Fruit fly (Drosophila melanogaster) whole organism, embryonic: Measurements from ENCODE around the gene CG31076.

Experiments used
- Atf3 ChIP-seq: fragments of 200-800 bp; sonication (Bioruptor generic); optimal IDR thresholded peaks from 3 replicates; lab custom pipeline; 2016; ENCODE audit warnings: missing biosample characterization, missing genetic modification characterization
- Bgb ChIP-seq: fragments of 200-800 bp; sonication (Bioruptor generic); IDR thresholded peaks from 2 replicates; pipeline ENCODE4 v1.3.6; 2022; ENCODE audit warnings: missing biosample characterization, missing genetic modification characterization; ENCODE audit not compliant: partially characterized antibody
- CG10147 ChIP-seq: fragments of 200-800 bp; sonication (Bioruptor generic); optimal IDR thresholded peaks from 2 replicates; lab custom pipeline; 2019; ENCODE audit warnings: missing biosample characterization, mild to moderate bottlenecking, missing genetic modification characterization, moderate library complexity
- CG10654 ChIP-seq: fragments of 200-800 bp; sonication (Bioruptor generic); optimal IDR thresholded peaks from 2 replicates; lab custom pipeline; 2016; ENCODE audit warnings: missing biosample characterization, missing genetic modification characterization
- CG11456 ChIP-seq: fragments of 200-800 bp; sonication (Bioruptor generic); IDR thresholded peaks from 3 replicates; pipeline ENCODE4 v1.3.6; 2022; ENCODE audit warnings: missing biosample characterization, missing genetic modification characterization
- CG1233 ChIP-seq: fragments of 200-800 bp; sonication (Bioruptor generic); optimal IDR thresholded peaks from 4 replicates; lab custom pipeline; 2018; ENCODE audit warnings: missing biosample characterization, mild to moderate bottlenecking, missing genetic modification characterization
- CG12942 ChIP-seq: fragments of 200-800 bp; sonication (Bioruptor generic); optimal IDR thresholded peaks from 3 replicates; lab custom pipeline; 2016; ENCODE audit warnings: missing biosample characterization, missing genetic modification characterization
- CG13424 ChIP-seq: fragments of 200-800 bp; sonication (Bioruptor generic); optimal IDR thresholded peaks from 2 replicates; lab custom pipeline; 2019; ENCODE audit warnings: missing biosample characterization, mild to moderate bottlenecking, missing genetic modification characterization, moderate library complexity
- CG15479 ChIP-seq: fragments of 200-800 bp; sonication (Bioruptor generic); optimal IDR thresholded peaks from 3 replicates; lab custom pipeline; 2019; ENCODE audit warnings: missing biosample characterization, mild to moderate bottlenecking, missing genetic modification characterization, moderate library complexity
- CG17385 ChIP-seq: fragments of 200-800 bp; sonication (Bioruptor generic); optimal IDR thresholded peaks from 3 replicates; lab custom pipeline; 2018; ENCODE audit warnings: missing biosample characterization, mild to moderate bottlenecking, missing genetic modification characterization
- CG17802 ChIP-seq: fragments of 200-800 bp; sonication (Bioruptor generic); optimal IDR thresholded peaks from 2 replicates; lab custom pipeline; 2018; ENCODE audit warnings: missing biosample characterization, mild to moderate bottlenecking, missing genetic modification characterization, moderate library complexity
- CG18262 ChIP-seq: fragments of 200-800 bp; optimal IDR thresholded peaks from 3 replicates; lab custom pipeline; 2019; ENCODE audit warnings: missing biosample characterization, mild to moderate bottlenecking, missing genetic modification characterization, moderate library complexity
- CG18599 ChIP-seq: fragments of 200-800 bp; sonication (Bioruptor generic); optimal IDR thresholded peaks from 3 replicates; lab custom pipeline; 2017; ENCODE audit warnings: missing biosample characterization, missing genetic modification characterization, mild to moderate bottlenecking, moderate library complexity, missing genetic modification reagents
- CG2889 ChIP-seq: fragments of 200-800 bp; sonication (Bioruptor generic); IDR thresholded peaks from 3 replicates; pipeline ENCODE4 v1.3.6; 2022; ENCODE audit warnings: missing biosample characterization, missing genetic modification characterization
- CG3065 ChIP-seq: fragments of 200-800 bp; sonication (Bioruptor generic); optimal IDR thresholded peaks from 2 replicates; lab custom pipeline; 2016; ENCODE audit warnings: missing biosample characterization, missing genetic modification characterization
- CG31224 ChIP-seq: fragments of 200-800 bp; sonication (Bioruptor generic); IDR thresholded peaks from 2 replicates; pipeline ENCODE4 v1.3.6; 2022; ENCODE audit warnings: missing biosample characterization, missing genetic modification characterization
- CG31441 ChIP-seq: fragments of 200-800 bp; sonication (Bioruptor generic); IDR thresholded peaks from 2 replicates; pipeline ENCODE4 v1.3.6; 2022; ENCODE audit warnings: missing biosample characterization, missing genetic modification characterization
- CG33557 ChIP-seq: fragments of 200-800 bp; sonication (Bioruptor generic); optimal IDR thresholded peaks from 2 replicates; lab custom pipeline; 2019; ENCODE audit warnings: missing biosample characterization, mild to moderate bottlenecking, missing genetic modification characterization, moderate library complexity
- CG4282 ChIP-seq: fragments of 200-800 bp; sonication (Bioruptor generic); optimal IDR thresholded peaks from 2 replicates; lab custom pipeline; 2016; ENCODE audit warnings: missing biosample characterization, missing genetic modification characterization
- CG6765 ChIP-seq: fragments of 200-800 bp; sonication (Bioruptor generic); optimal IDR thresholded peaks from 3 replicates; lab custom pipeline; 2017; ENCODE audit warnings: missing biosample characterization, mild to moderate bottlenecking, missing genetic modification characterization
- CG7745 ChIP-seq: fragments of 200-800 bp; sonication (Bioruptor generic); optimal IDR thresholded peaks from 2 replicates; lab custom pipeline; 2018; ENCODE audit warnings: missing biosample characterization, mild to moderate bottlenecking, missing genetic modification characterization, moderate library complexity
- CG9437 ChIP-seq: fragments of 200-800 bp; sonication (Bioruptor generic); optimal IDR thresholded peaks from 2 replicates; lab custom pipeline; 2018; ENCODE audit warnings: missing biosample characterization, mild to moderate bottlenecking, missing genetic modification characterization
- CG9932 ChIP-seq: fragments of 200-800 bp; sonication (Bioruptor generic); IDR thresholded peaks from 2 replicates; pipeline ENCODE4 v1.3.6; 2022; ENCODE audit warnings: missing biosample characterization, missing genetic modification characterization
- Dref ChIP-seq: fragments of 200-800 bp; sonication (Bioruptor generic); IDR thresholded peaks from 2 replicates; pipeline ENCODE4 v1.3.6; 2022; ENCODE audit warnings: missing biosample characterization, missing genetic modification characterization
- H2.0 ChIP-seq: fragments of 200-800 bp; sonication (Bioruptor generic); IDR thresholded peaks from 2 replicates; pipeline ENCODE4 v1.3.6; 2022; ENCODE audit warnings: missing biosample characterization, missing genetic modification characterization
- HLH54F ChIP-seq: fragments of 200-800 bp; sonication (Bioruptor generic); optimal IDR thresholded peaks from 3 replicates; lab custom pipeline; 2016; ENCODE audit warnings: missing biosample characterization, missing genetic modification characterization
- Hmr ChIP-seq: fragments of 200-800 bp; sonication (Bioruptor generic); optimal IDR thresholded peaks from 3 replicates; lab custom pipeline; 2017; ENCODE audit warnings: mild to moderate bottlenecking, missing biosample characterization, missing genetic modification reagents, missing genetic modification characterization
- Kr ChIP-seq: fragments of 200-800 bp; sonication (Bioruptor generic); optimal IDR thresholded peaks from 2 replicates; lab custom pipeline; 2017; ENCODE audit warnings: missing biosample characterization, mild to moderate bottlenecking, missing genetic modification characterization
- Lhr ChIP-seq: fragments of 200-800 bp; sonication (Bioruptor generic); optimal IDR thresholded peaks from 3 replicates; lab custom pipeline; 2017; ENCODE audit warnings: mild to moderate bottlenecking, missing biosample characterization, missing genetic modification reagents, missing genetic modification characterization
- Nf-YC ChIP-seq: fragments of 200-800 bp; optimal IDR thresholded peaks from 3 replicates; lab custom pipeline; 2019; ENCODE audit warnings: missing biosample characterization, mild to moderate bottlenecking, missing genetic modification characterization, moderate library complexity
- Scr ChIP-seq: fragments of 200-800 bp; sonication (Bioruptor generic); IDR thresholded peaks from 2 replicates; pipeline ENCODE4 v1.3.6; 2022; ENCODE audit warnings: missing biosample characterization, missing genetic modification characterization; ENCODE audit not compliant: partially characterized antibody
- Taf1 ChIP-seq: fragments of 200-800 bp; sonication (Bioruptor generic); IDR thresholded peaks from 2 replicates; pipeline ENCODE4 v1.3.6; 2022; ENCODE audit warnings: missing biosample characterization, missing genetic modification characterization
- ab ChIP-seq: fragments of 200-800 bp; sonication (Bioruptor generic); optimal IDR thresholded peaks from 2 replicates; lab custom pipeline; 2016; ENCODE audit warnings: missing biosample characterization, missing genetic modification characterization
- ara ChIP-seq: fragments of 200-800 bp; sonication (Bioruptor generic); IDR thresholded peaks from 2 replicates; pipeline ENCODE4 v1.3.6; 2022; ENCODE audit warnings: missing biosample characterization, missing genetic modification characterization
- btn ChIP-seq: fragments of 200-800 bp; sonication (Bioruptor generic); optimal IDR thresholded peaks from 2 replicates; lab custom pipeline; 2016; ENCODE audit warnings: missing biosample characterization, missing genetic modification characterization
- cg ChIP-seq: fragments of 200-800 bp; sonication (Bioruptor generic); optimal IDR thresholded peaks from 3 replicates; lab custom pipeline; 2019; ENCODE audit warnings: missing biosample characterization, mild to moderate bottlenecking, missing genetic modification characterization, moderate library complexity
- cwo ChIP-seq: fragments of 200-800 bp; sonication (Bioruptor generic); optimal IDR thresholded peaks from 3 replicates; lab custom pipeline; 2017; ENCODE audit warnings: missing biosample characterization, missing genetic modification characterization, mild to moderate bottlenecking, moderate library complexity, missing genetic modification reagents
- dm ChIP-seq: fragments of 200-800 bp; sonication (Bioruptor generic); optimal IDR thresholded peaks from 3 replicates; lab custom pipeline; 2016; ENCODE audit warnings: missing biosample characterization, missing genetic modification characterization
- dmrt99B ChIP-seq: fragments of 200-800 bp; sonication (Bioruptor generic); optimal IDR thresholded peaks from 2 replicates; lab custom pipeline; 2018; ENCODE audit warnings: missing biosample characterization, mild to moderate bottlenecking, missing genetic modification characterization, moderate library complexity
- emc ChIP-seq: fragments of 200-800 bp; sonication (Bioruptor generic); optimal IDR thresholded peaks from 2 replicates; lab custom pipeline; 2016; ENCODE audit warnings: missing biosample characterization, missing genetic modification characterization
- eyg ChIP-seq: fragments of 200-800 bp; sonication (Bioruptor generic); optimal IDR thresholded peaks from 3 replicates; lab custom pipeline; 2016; ENCODE audit warnings: missing biosample characterization, missing genetic modification characterization
- inv ChIP-seq: fragments of 200-800 bp; sonication (Bioruptor generic); IDR thresholded peaks from 2 replicates; pipeline ENCODE4 v1.3.6; 2022; ENCODE audit warnings: missing biosample characterization, missing genetic modification characterization; ENCODE audit not compliant: partially characterized antibody
- maf-S ChIP-seq: fragments of 200-800 bp; sonication (Bioruptor generic); optimal IDR thresholded peaks from 2 replicates; lab custom pipeline; 2016; ENCODE audit warnings: missing biosample characterization, missing genetic modification characterization
- mld ChIP-seq: fragments of 200-800 bp; sonication (Bioruptor generic); IDR thresholded peaks from 3 replicates; pipeline ENCODE4 v1.3.6; 2022; ENCODE audit warnings: missing biosample characterization, missing genetic modification characterization; ENCODE audit not compliant: partially characterized antibody
- nmo ChIP-seq: fragments of 200-800 bp; sonication (Bioruptor generic); optimal IDR thresholded peaks from 2 replicates; lab custom pipeline; 2018; ENCODE audit warnings: missing biosample characterization, mild to moderate bottlenecking, missing genetic modification characterization, moderate library complexity
- phol ChIP-seq: fragments of 200-800 bp; sonication (Bioruptor generic); optimal IDR thresholded peaks from 3 replicates; lab custom pipeline; 2018; ENCODE audit warnings: missing biosample characterization, mild to moderate bottlenecking, missing genetic modification characterization, moderate library complexity
- tna ChIP-seq: fragments of 200-800 bp; sonication (Bioruptor generic); IDR thresholded peaks from 2 replicates; pipeline ENCODE4 v1.3.6; 2022; ENCODE audit warnings: missing biosample characterization, missing genetic modification characterization; ENCODE audit not compliant: partially characterized antibody
- toy ChIP-seq: fragments of 200-800 bp; sonication (Bioruptor generic); IDR thresholded peaks from 2 replicates; pipeline ENCODE4 v1.3.6; 2022; ENCODE audit warnings: missing biosample characterization, missing genetic modification characterization
- trh ChIP-seq: fragments of 200-800 bp; sonication (Bioruptor generic); optimal IDR thresholded peaks from 2 replicates; lab custom pipeline; 2016; ENCODE audit warnings: missing biosample characterization, missing genetic modification characterization

CG31076 gene

DNA sequence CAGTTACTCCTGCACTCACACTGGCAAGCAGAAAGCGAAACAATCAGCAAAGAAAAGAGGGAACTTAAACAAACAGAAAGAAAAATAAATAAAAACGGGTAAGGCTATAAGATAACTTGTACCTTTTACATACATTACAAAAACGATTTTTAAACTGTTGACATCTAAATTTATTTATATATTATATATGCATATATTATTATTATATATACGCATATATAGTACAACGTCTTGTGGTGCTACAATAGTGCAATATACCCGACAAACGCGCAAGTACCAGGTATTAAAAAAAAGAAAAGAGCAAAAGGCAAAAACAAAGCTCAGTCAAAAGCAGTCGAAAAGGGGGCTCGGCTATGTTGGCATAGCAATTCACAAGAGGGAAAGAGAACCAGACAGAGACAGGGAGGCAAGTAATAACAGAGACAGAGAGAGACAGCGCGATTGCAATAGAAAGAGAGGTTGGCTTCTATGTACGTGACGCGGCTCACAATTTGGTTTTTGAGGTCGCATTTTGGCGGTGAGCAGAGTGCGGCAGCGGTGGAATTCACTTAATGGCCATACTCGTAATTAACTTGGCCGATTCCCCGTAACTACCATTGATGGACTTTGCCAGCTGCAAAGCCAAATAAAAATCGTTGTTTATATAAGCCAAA, 35.5 kb downstream of the CG31076 start:
- TF ChIP-seq ara (GFP tag; lab: Robert Waterston, UW) = peak; percentile 79
- no peak for TF ChIP-seq CG33557
- TF ChIP-seq dm (GFP tag; lab: Kevin White, UChicago) = no peak
- TF ChIP-seq CG11456 = peak; percentile 69; the same call in 2 of the 3 replicates
- peak; percentile 43 for TF ChIP-seq CG10654 (GFP tag; lab: Kevin White, UChicago)
- TF ChIP-seq Nf-YC (tag; lab: Kevin White, UChicago) = peak; percentile 62
- TF ChIP-seq Taf1 = no peak
- TF ChIP-seq H2.0 (GFP tag; lab: Robert Waterston, UW) = peak; percentile 81
- no peak for TF ChIP-seq btn (GFP tag; lab: Kevin White, UChicago)
- peak; percentile 20 for TF ChIP-seq Lhr
- no peak for TF ChIP-seq ab (GFP tag; lab: Kevin White, UChicago)
- TF ChIP-seq eyg (GFP tag; lab: Kevin White, UChicago) = no peak
- no peak; the same call in 1 of the 2 replicates for TF ChIP-seq Bgb
- TF ChIP-seq nmo (GFP tag; lab: Kevin White, UChicago) = peak; percentile 86
- no peak for TF ChIP-seq HLH54F (GFP tag; lab: Kevin White, UChicago)
- TF ChIP-seq Dref (GFP tag; lab: Robert Waterston, UW) = no peak
- no peak for TF ChIP-seq mld (GFP tag; lab: Robert Waterston, UW)
- no peak for TF ChIP-seq Scr
- TF ChIP-seq CG17385 (GFP tag; lab: Kevin White, UChicago) = peak; percentile 67
- TF ChIP-seq inv (GFP tag; lab: Robert Waterston, UW) = no peak
- peak; percentile 73 for TF ChIP-seq phol (tag; lab: Kevin White, UChicago)
- no peak for TF ChIP-seq Kr (GFP tag; lab: Kevin White, UChicago)
- peak; percentile 44 for TF ChIP-seq CG17802 (tag; lab: Kevin White, UChicago)
- TF ChIP-seq CG6765 (GFP tag; lab: Kevin White, UChicago) = no peak
- TF ChIP-seq CG9932 (GFP tag; lab: Robert Waterston, UW) = peak; percentile 57
- TF ChIP-seq cg (GFP tag; lab: Kevin White, UChicago) = peak; percentile 3
- peak; percentile 62 for TF ChIP-seq CG1233 (GFP tag; lab: Kevin White, UChicago)
- TF ChIP-seq CG2889 = no peak
- TF ChIP-seq cwo (GFP tag; lab: Kevin White, UChicago) = peak; percentile 69
- TF ChIP-seq CG18262 = peak; percentile 85
- TF ChIP-seq CG4282 = no peak
- peak; percentile 50 for TF ChIP-seq CG10147 (GFP tag; lab: Kevin White, UChicago)
- TF ChIP-seq maf-S (GFP tag; lab: Kevin White, UChicago) = no peak
- TF ChIP-seq CG31441 (GFP tag; lab: Robert Waterston, UW) = peak; percentile 81
- TF ChIP-seq toy (GFP tag; lab: Robert Waterston, UW) = no peak
- TF ChIP-seq CG15479 (GFP tag; lab: Kevin White, UChicago) = no peak
- no peak for TF ChIP-seq CG7745 (tag; lab: Kevin White, UChicago)
- TF ChIP-seq dmrt99B (tag; lab: Kevin White, UChicago) = peak; percentile 88
- TF ChIP-seq CG31224 (GFP tag; lab: Robert Waterston, UW) = 0 out of 2 replicates have a peak, but pooled peaks have one; percentile 41
- peak; percentile 89 for TF ChIP-seq CG18599 (GFP tag; lab: Kevin White, UChicago)
- peak; percentile 27 for TF ChIP-seq CG3065
- no peak for TF ChIP-seq tna (GFP tag; lab: Robert Waterston, UW)
- no peak for TF ChIP-seq emc (GFP tag; lab: Kevin White, UChicago)
- TF ChIP-seq Hmr (GFP tag; lab: Kevin White, UChicago) = peak; percentile 74
- peak; percentile 56 for TF ChIP-seq CG12942 (GFP tag; lab: Kevin White, UChicago)
- TF ChIP-seq CG9437 (GFP tag; lab: Kevin White, UChicago) = peak; percentile 18
- no peak for TF ChIP-seq Atf3 (GFP tag; lab: Kevin White, UChicago)
- TF ChIP-seq trh (GFP tag; lab: Kevin White, UChicago) = peak; percentile 46
- TF ChIP-seq CG13424 (tag; lab: Kevin White, UChicago) = peak; percentile 71
